Fruit fly (Drosophila melanogaster) whole organism, embryonic: ENCODE measurements around the gene LIMK1.
A peak's percentile ranks its signal among the peaks of the same experiment; 100 is the strongest.

Experiments
- Bteb2 ChIP-seq: fragments of 200-800 bp; sonication (Bioruptor generic); optimal IDR thresholded peaks from 2 replicates; lab custom pipeline; 2016; ENCODE audit warnings: missing biosample characterization, missing genetic modification characterization
- CG10431 ChIP-seq: fragments of 200-800 bp; sonication (Bioruptor generic); optimal IDR thresholded peaks from 3 replicates; lab custom pipeline; 2018; ENCODE audit warnings: missing biosample characterization, mild to moderate bottlenecking, missing genetic modification characterization
- CG12391 ChIP-seq: fragments of 200-800 bp; sonication (Bioruptor generic); optimal IDR thresholded peaks from 3 replicates; lab custom pipeline; 2018; ENCODE audit warnings: missing biosample characterization, mild to moderate bottlenecking, missing genetic modification characterization, moderate library complexity
- CG12744 ChIP-seq: fragments of 200-800 bp; sonication (Bioruptor generic); optimal IDR thresholded peaks from 2 replicates; lab custom pipeline; 2016; ENCODE audit warnings: missing biosample characterization, missing genetic modification characterization
- CG13624 ChIP-seq: fragments of 200-800 bp; sonication (Bioruptor generic); optimal IDR thresholded peaks from 2 replicates; lab custom pipeline; 2016; ENCODE audit warnings: missing biosample characterization, missing genetic modification characterization
- CG14860 ChIP-seq: fragments of 200-800 bp; sonication (Bioruptor generic); IDR thresholded peaks from 3 replicates; pipeline ENCODE4 v1.3.6; 2022; ENCODE audit warnings: missing biosample characterization, missing genetic modification characterization; ENCODE audit not compliant: partially characterized antibody
- CG14965 ChIP-seq: fragments of 200-800 bp; sonication (Bioruptor generic); optimal IDR thresholded peaks from 2 replicates; lab custom pipeline; 2016; ENCODE audit warnings: missing biosample characterization, missing genetic modification characterization, borderline replicate concordance
- CG15514 ChIP-seq: fragments of 200-800 bp; sonication (Bioruptor generic); optimal IDR thresholded peaks from 3 replicates; lab custom pipeline; 2017; ENCODE audit warnings: missing biosample characterization, missing genetic modification characterization, mild to moderate bottlenecking, moderate library complexity, missing genetic modification reagents
- CG15696 ChIP-seq: fragments of 200-800 bp; sonication (Bioruptor generic); optimal IDR thresholded peaks from 2 replicates; lab custom pipeline; 2019; ENCODE audit warnings: missing biosample characterization, mild to moderate bottlenecking, missing genetic modification characterization, moderate library complexity
- CG16813 ChIP-seq: fragments of 200-800 bp; sonication (Bioruptor generic); IDR thresholded peaks from 3 replicates; pipeline ENCODE4 v1.3.6; 2022; ENCODE audit warnings: missing biosample characterization, missing genetic modification characterization; ENCODE audit not compliant: partially characterized antibody
- CG18262 ChIP-seq: fragments of 200-800 bp; optimal IDR thresholded peaks from 3 replicates; lab custom pipeline; 2019; ENCODE audit warnings: missing biosample characterization, mild to moderate bottlenecking, missing genetic modification characterization, moderate library complexity
- CG2116 ChIP-seq: fragments of 200-800 bp; sonication (Bioruptor generic); optimal IDR thresholded peaks from 3 replicates; lab custom pipeline; 2018; ENCODE audit warnings: missing biosample characterization, mild to moderate bottlenecking, missing genetic modification characterization
- CG3065 ChIP-seq: fragments of 200-800 bp; sonication (Bioruptor generic); optimal IDR thresholded peaks from 2 replicates; lab custom pipeline; 2016; ENCODE audit warnings: missing biosample characterization, missing genetic modification characterization
- CG31365 ChIP-seq: fragments of 200-800 bp; sonication (Bioruptor generic); optimal IDR thresholded peaks from 2 replicates; lab custom pipeline; 2018; ENCODE audit warnings: missing biosample characterization, mild to moderate bottlenecking, missing genetic modification characterization
- CG33557 ChIP-seq: fragments of 200-800 bp; sonication (Bioruptor generic); optimal IDR thresholded peaks from 2 replicates; lab custom pipeline; 2019; ENCODE audit warnings: missing biosample characterization, mild to moderate bottlenecking, missing genetic modification characterization, moderate library complexity
- CG7963 ChIP-seq: fragments of 200-800 bp; sonication (Bioruptor generic); IDR thresholded peaks from 3 replicates; pipeline ENCODE4 v1.3.6; 2022; ENCODE audit warnings: missing biosample characterization, missing genetic modification characterization; ENCODE audit not compliant: partially characterized antibody
- CG8290 ChIP-seq, 3 experiments: fragments of 200-800 bp; sonication (Bioruptor generic); optimal IDR thresholded peaks; 2 replicates each; lab custom pipeline; 2016 to 2019; ENCODE audit warnings: missing biosample characterization in 3 of 3, missing genetic modification characterization in 3 of 3, mild to moderate bottlenecking in 2 of 3, moderate library complexity in 1 of 3
- CG9437 ChIP-seq: fragments of 200-800 bp; sonication (Bioruptor generic); optimal IDR thresholded peaks from 2 replicates; lab custom pipeline; 2018; ENCODE audit warnings: missing biosample characterization, mild to moderate bottlenecking, missing genetic modification characterization
- CG9609 ChIP-seq: fragments of 200-800 bp; sonication (Bioruptor generic); optimal IDR thresholded peaks from 3 replicates; lab custom pipeline; 2016; ENCODE audit warnings: missing biosample characterization, missing genetic modification characterization
- Dip2 ChIP-seq: fragments of 200-800 bp; sonication (Bioruptor generic); IDR thresholded peaks from 2 replicates; pipeline ENCODE4 v1.3.6; 2022; ENCODE audit warnings: missing biosample characterization, missing genetic modification characterization
- Doc3 ChIP-seq: fragments of 200-800 bp; sonication (Bioruptor generic); IDR thresholded peaks from 3 replicates; pipeline ENCODE4 v1.3.6; 2022; ENCODE audit warnings: missing biosample characterization, missing genetic modification characterization; ENCODE audit not compliant: partially characterized antibody
- Ets97D ChIP-seq: fragments of 200-800 bp; sonication (Bioruptor generic); optimal IDR thresholded peaks from 3 replicates; lab custom pipeline; 2016; ENCODE audit warnings: missing biosample characterization, missing genetic modification characterization
- Gsc ChIP-seq: fragments of 200-800 bp; sonication (Bioruptor generic); IDR thresholded peaks from 2 replicates; pipeline ENCODE4 v1.3.6; 2022; ENCODE audit warnings: missing biosample characterization, missing genetic modification characterization
- H15 ChIP-seq: fragments of 200-800 bp; sonication (Bioruptor generic); IDR thresholded peaks from 3 replicates; pipeline ENCODE4 v1.3.6; 2022; ENCODE audit warnings: missing biosample characterization, missing genetic modification characterization
- H2.0 ChIP-seq: fragments of 200-800 bp; sonication (Bioruptor generic); IDR thresholded peaks from 2 replicates; pipeline ENCODE4 v1.3.6; 2022; ENCODE audit warnings: missing biosample characterization, missing genetic modification characterization
- Oli ChIP-seq: fragments of 200-800 bp; sonication (Bioruptor generic); optimal IDR thresholded peaks from 2 replicates; lab custom pipeline; 2018; ENCODE audit warnings: missing biosample characterization, mild to moderate bottlenecking, missing genetic modification characterization, moderate library complexity
- Opbp ChIP-seq: fragments of 200-800 bp; sonication (Bioruptor generic); IDR thresholded peaks from 3 replicates; pipeline ENCODE4 v1.3.6; 2022; ENCODE audit warnings: missing biosample characterization, missing genetic modification characterization; ENCODE audit not compliant: partially characterized antibody
- Rx ChIP-seq: fragments of 200-800 bp; sonication (Bioruptor generic); IDR thresholded peaks from 2 replicates; pipeline ENCODE4 v1.3.6; 2022; ENCODE audit warnings: missing biosample characterization, missing genetic modification characterization
- Sry-β ChIP-seq: fragments of 200-800 bp; sonication (Bioruptor generic); optimal IDR thresholded peaks from 2 replicates; lab custom pipeline; 2018; ENCODE audit warnings: missing biosample characterization, mild to moderate bottlenecking, missing genetic modification characterization, moderate library complexity
- Xrp1 ChIP-seq: fragments of 200-800 bp; sonication (Bioruptor generic); IDR thresholded peaks from 2 replicates; pipeline ENCODE4 v1.3.6; 2022; ENCODE audit warnings: missing biosample characterization, missing genetic modification characterization
- al ChIP-seq: fragments of 200-800 bp; sonication (Bioruptor generic); IDR thresholded peaks from 2 replicates; pipeline ENCODE4 v1.3.6; 2022; ENCODE audit warnings: missing biosample characterization, missing genetic modification characterization
- ap ChIP-seq: fragments of 200-800 bp; sonication (Bioruptor generic); IDR thresholded peaks from 2 replicates; pipeline ENCODE4 v1.3.6; 2022; ENCODE audit warnings: missing biosample characterization, missing genetic modification characterization
- bcd ChIP-seq: fragments of 200-800 bp; sonication (Bioruptor generic); optimal IDR thresholded peaks from 2 replicates; lab custom pipeline; 2017; ENCODE audit warnings: missing biosample characterization, mild to moderate bottlenecking, missing genetic modification characterization
- ewg ChIP-seq: fragments of 200-800 bp; sonication (Bioruptor generic); optimal IDR thresholded peaks from 3 replicates; lab custom pipeline; 2017; ENCODE audit warnings: mild to moderate bottlenecking, missing biosample characterization, missing genetic modification reagents, missing genetic modification characterization
- fru ChIP-seq: fragments of >200 bp; optimal IDR thresholded peaks from 2 replicates; lab custom pipeline; 2017
- gce ChIP-seq: fragments of 200-800 bp; sonication (Bioruptor generic); IDR thresholded peaks from 3 replicates; pipeline ENCODE4 v1.3.6; 2022; ENCODE audit warnings: missing biosample characterization, missing genetic modification characterization
- gsb-n ChIP-seq: fragments of 200-800 bp; sonication (Bioruptor generic); optimal IDR thresholded peaks from 3 replicates; lab custom pipeline; 2018; ENCODE audit warnings: missing biosample characterization, mild to moderate bottlenecking, missing genetic modification characterization
- gt ChIP-seq: fragments of 200-800 bp; sonication (Bioruptor generic); IDR thresholded peaks from 2 replicates; pipeline ENCODE4 v1.3.6; 2022; ENCODE audit warnings: missing biosample characterization, missing genetic modification characterization
- hb ChIP-seq: fragments of 200-800 bp; sonication (Bioruptor generic); IDR thresholded peaks from 3 replicates; pipeline ENCODE4 v1.3.6; 2022; ENCODE audit warnings: missing biosample characterization, missing genetic modification characterization; ENCODE audit not compliant: partially characterized antibody
- lov ChIP-seq, 2 experiments: fragments of 200-800 bp in 1 of 2; fragments of >200 bp in 1 of 2; sonication (Bioruptor generic) in 1 of 2; IDR thresholded peaks in 1 of 2; optimal IDR thresholded peaks in 1 of 2; 2 replicates in 1 of 2; 3 replicates in 1 of 2; pipeline versions ENCODE4 v1.3.6 to Lab custom; 2017 to 2022; ENCODE audit warnings: missing biosample characterization in 1 of 2, missing genetic modification characterization in 1 of 2
- mam ChIP-seq: fragments of 200-800 bp; sonication (Bioruptor generic); optimal IDR thresholded peaks from 3 replicates; lab custom pipeline; 2016; ENCODE audit warnings: missing biosample characterization, missing genetic modification characterization
- nerfin-1 ChIP-seq: fragments of 200-800 bp; sonication (Bioruptor generic); optimal IDR thresholded peaks from 3 replicates; lab custom pipeline; 2019; ENCODE audit warnings: missing biosample characterization, mild to moderate bottlenecking, missing genetic modification characterization, moderate library complexity
- run ChIP-seq: fragments of 200-800 bp; sonication (Bioruptor generic); optimal IDR thresholded peaks from 3 replicates; lab custom pipeline; 2018; ENCODE audit warnings: missing biosample characterization, mild to moderate bottlenecking, missing genetic modification characterization
- schlank ChIP-seq: fragments of 200-800 bp; sonication (Bioruptor generic); optimal IDR thresholded peaks from 2 replicates; lab custom pipeline; 2018; ENCODE audit warnings: missing biosample characterization, mild to moderate bottlenecking, missing genetic modification characterization
- sens ChIP-seq: fragments of 200-800 bp; sonication (Bioruptor generic); peaks from one replicate; lab custom pipeline; 2016; ENCODE audit warnings: missing biosample characterization, missing genetic modification characterization
- slou ChIP-seq: fragments of 200-800 bp; sonication (Bioruptor generic); optimal IDR thresholded peaks from 3 replicates; lab custom pipeline; 2016; ENCODE audit warnings: missing biosample characterization, missing genetic modification characterization
- slp2 ChIP-seq: fragments of 200-800 bp; sonication (Bioruptor generic); optimal IDR thresholded peaks from 2 replicates; lab custom pipeline; 2016; ENCODE audit warnings: missing biosample characterization, missing genetic modification characterization
- sug ChIP-seq: fragments of 200-800 bp; optimal IDR thresholded peaks from 2 replicates; lab custom pipeline; 2019; ENCODE audit warnings: missing biosample characterization, mild to moderate bottlenecking, missing genetic modification characterization, moderate library complexity
- tgo ChIP-seq: fragments of 200-800 bp; sonication (Bioruptor generic); IDR thresholded peaks from 3 replicates; pipeline ENCODE4 v1.3.6; 2022; ENCODE audit warnings: missing biosample characterization, missing genetic modification characterization
- zf30C ChIP-seq: fragments of 200-800 bp; sonication (Bioruptor generic); optimal IDR thresholded peaks from 3 replicates; lab custom pipeline; 2018; ENCODE audit warnings: missing biosample characterization, mild to moderate bottlenecking, missing genetic modification characterization

The LIMK1 gene

DNA sequence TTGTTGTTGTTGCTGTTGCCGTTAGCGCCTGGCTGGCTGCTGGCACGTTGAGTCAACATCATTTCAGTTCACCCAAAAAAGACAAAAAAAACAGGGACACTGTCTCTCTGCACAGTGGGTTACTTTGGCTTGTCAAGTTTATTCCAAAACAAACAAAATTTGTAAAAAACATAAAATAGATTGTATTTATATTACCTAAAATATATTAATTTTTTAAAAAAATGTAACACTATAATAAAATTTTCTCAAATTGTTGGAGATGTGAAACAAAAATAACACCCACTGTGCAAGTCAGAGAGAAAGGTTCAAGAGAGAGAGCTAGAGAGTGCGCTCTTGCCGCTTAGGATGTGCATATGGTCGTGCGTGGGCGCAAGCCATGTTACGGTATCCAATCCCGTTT, 24.3 kb downstream of the LIMK1 start (continued):
- TF ChIP-seq CG31365 (tag; lab: Kevin White, UChicago) = peak; percentile 4
- no peak for TF ChIP-seq CG16813 (GFP tag; lab: Robert Waterston, UW)
- 0 out of 3 replicates have a peak, but pooled peaks have one; percentile 63 for TF ChIP-seq H15 (GFP tag; lab: Robert Waterston, UW)
- TF ChIP-seq slou = peak; percentile 55
- no peak for TF ChIP-seq CG7963
- no peak for TF ChIP-seq gt
- peak; percentile 58 for TF ChIP-seq schlank (tag; lab: Kevin White, UChicago)
- TF ChIP-seq bcd (GFP tag; lab: Kevin White, UChicago) = peak; percentile 71
- TF ChIP-seq CG14965 = no peak
- peak; percentile 85 for TF ChIP-seq sug
- TF ChIP-seq CG2116 (GFP tag; lab: Kevin White, UChicago) = peak; percentile 15
- TF ChIP-seq slp2 (GFP tag; lab: Kevin White, UChicago) = no peak
- peak; percentile 83 for TF ChIP-seq CG12391 (tag; lab: Kevin White, UChicago)
- no peak for TF ChIP-seq Doc3
- TF ChIP-seq CG9609 (GFP tag; lab: Kevin White, UChicago) = no peak
- TF ChIP-seq gsb-n (tag; lab: Kevin White, UChicago) = peak; percentile 67
- TF ChIP-seq CG9437 (GFP tag; lab: Kevin White, UChicago) = peak; percentile 52
- no peak for TF ChIP-seq zf30C
- no peak for TF ChIP-seq CG8290 (GFP tag; optimal IDR thresholded peaks at IDR 0.05; lab: Kevin White, UChicago)
- TF ChIP-seq CG8290 (tag; optimal IDR thresholded peaks at IDR 0.05; lab: Kevin White, UChicago) = no peak
- TF ChIP-seq CG13624 (GFP tag; lab: Kevin White, UChicago) = no peak
- TF ChIP-seq CG10431 (GFP tag; lab: Kevin White, UChicago) = no peak
- no peak for TF ChIP-seq CG3065 (GFP tag; lab: Kevin White, UChicago)
- no peak for TF ChIP-seq Bteb2 (GFP tag; lab: Kevin White, UChicago)
- peak; percentile 79 for TF ChIP-seq CG15514 (GFP tag; lab: Kevin White, UChicago)
- TF ChIP-seq Dip2 (GFP tag; lab: Robert Waterston, UW) = no peak
- TF ChIP-seq Ets97D (GFP tag; lab: Kevin White, UChicago) = no peak
- no peak for TF ChIP-seq CG14860 (GFP tag; lab: Robert Waterston, UW)
- TF ChIP-seq Gsc (GFP tag; lab: Robert Waterston, UW) = 0 out of 2 replicates have a peak, but pooled peaks have one; percentile 14
- TF ChIP-seq al (GFP tag; lab: Robert Waterston, UW) = peak; percentile 64; the same call in 1 of the 2 replicates
- no peak for TF ChIP-seq sens (GFP tag; lab: Kevin White, UChicago)
- peak; percentile 46 for TF ChIP-seq CG15696 (tag; lab: Kevin White, UChicago)
- no peak for TF ChIP-seq Opbp (GFP tag; lab: Robert Waterston, UW)
- no peak for TF ChIP-seq lov (optimal IDR thresholded peaks at IDR 0.05; lab: Kevin White, UChicago)
- TF ChIP-seq lov (GFP tag; IDR thresholded peaks at IDR 0.05; lab: Robert Waterston, UW) = no peak
- TF ChIP-seq run (tag; lab: Kevin White, UChicago) = peak; percentile 71
- TF ChIP-seq tgo = peak; percentile 77
- no peak for TF ChIP-seq Sry-β
- peak; percentile 62 for TF ChIP-seq H2.0 (GFP tag; lab: Robert Waterston, UW)
- peak; percentile 61 for TF ChIP-seq nerfin-1 (tag; lab: Kevin White, UChicago)
- TF ChIP-seq fru (lab: Kevin White, UChicago) = no peak
- TF ChIP-seq CG18262 = peak; percentile 73
- peak; percentile 57 for TF ChIP-seq ewg (GFP tag; lab: Kevin White, UChicago)
- TF ChIP-seq Rx (GFP tag; lab: Robert Waterston, UW) = no peak; the same call in 1 of the 2 replicates
- TF ChIP-seq CG33557 (GFP tag; lab: Kevin White, UChicago) = no peak
- no peak for TF ChIP-seq gce (GFP tag; lab: Robert Waterston, UW)
- TF ChIP-seq mam (GFP tag; lab: Kevin White, UChicago) = no peak
- no peak for TF ChIP-seq hb (GFP tag; lab: Robert Waterston, UW)
- TF ChIP-seq CG12744 (GFP tag; lab: Kevin White, UChicago) = no peak
- peak; percentile 34; the same call in 1 of the 2 replicates for TF ChIP-seq ap (GFP tag; lab: Robert Waterston, UW)
- peak; percentile 76 for TF ChIP-seq Oli (tag; lab: Kevin White, UChicago)
- TF ChIP-seq Xrp1 = peak; percentile 81
